Worm (Caenorhabditis elegans) whole organism, L4 larva: Measurements from ENCODE around the gene F42G10.1.

ENCODE experiments used
- F37D6.2 ChIP-seq: sonication (generic microtip); optimal IDR thresholded peaks from 2 replicates; lab custom pipeline; 2016; ENCODE audit warnings: mild to moderate bottlenecking, missing genetic modification characterization, missing compliant biosample characterization
- F44E2.7 ChIP-seq: fragments of 200-800 bp; sonication (Bioruptor generic); IDR thresholded peaks from 2 replicates; pipeline ENCODE4 v2.1.2; 2022; ENCODE audit warnings: missing genetic modification characterization, missing compliant biosample characterization
- R02D3.7 ChIP-seq: fragments of 150-350 bp; sonication (generic microtip); optimal IDR thresholded peaks from 3 replicates; lab custom pipeline; 2014; ENCODE audit warnings: missing biosample characterization, missing genetic modification characterization
- T20F7.1 ChIP-seq: fragments of 200-800 bp; sonication (Bioruptor generic); optimal IDR thresholded peaks from 2 replicates; lab custom pipeline; 2018; ENCODE audit warnings: mild to moderate bottlenecking, missing genetic modification characterization, missing compliant biosample characterization
- T26A8.4 ChIP-seq: fragments of 200-800 bp; sonication (Bioruptor generic); IDR thresholded peaks from 2 replicates; pipeline ENCODE4 v1.3.6; 2022; ENCODE audit warnings: missing genetic modification characterization, missing compliant biosample characterization
- Y105C5A.15 ChIP-seq: fragments of 200-800 bp; sonication (Bioruptor generic); IDR thresholded peaks from 2 replicates; pipeline ENCODE4 v1.3.6; 2022; ENCODE audit warnings: missing genetic modification characterization, missing compliant biosample characterization
- ZK337.2 ChIP-seq: fragments of 200-800 bp; sonication (Bioruptor generic); IDR thresholded peaks from 2 replicates; pipeline ENCODE4 v1.3.6; 2022; ENCODE audit warnings: missing genetic modification reagents, missing genetic modification characterization, missing compliant biosample characterization
- aha-1 ChIP-seq: fragments of 150-350 bp; peaks from one replicate; lab custom pipeline; 2014; ENCODE audit warnings: missing biosample characterization, missing genetic modification characterization
- arid-1 ChIP-seq: fragments of 200-800 bp; sonication (Bioruptor generic); conservative IDR thresholded peaks from 2 replicates; pipeline ENCODE4 v1.3.6; 2022; ENCODE audit warnings: missing genetic modification reagents, missing genetic modification characterization, missing compliant biosample characterization
- ceh-28 ChIP-seq: fragments of 150-350 bp; optimal IDR thresholded peaks from 2 replicates; lab custom pipeline; 2014; ENCODE audit warnings: missing biosample characterization, missing genetic modification reagents, missing genetic modification characterization
- ceh-32 ChIP-seq: sonication (generic microtip); optimal IDR thresholded peaks from 2 replicates; lab custom pipeline; 2016; ENCODE audit warnings: mild to moderate bottlenecking, missing genetic modification characterization, missing compliant biosample characterization; ENCODE audit not compliant: poor library complexity
- ctbp-1 ChIP-seq: fragments of 200-800 bp; sonication (Bioruptor generic); IDR thresholded peaks from 2 replicates; pipeline ENCODE4 v1.3.6; 2022; ENCODE audit warnings: missing genetic modification reagents, missing genetic modification characterization, missing compliant biosample characterization
- daf-16 ChIP-seq, 3 experiments: sonication (generic microtip); optimal IDR thresholded peaks; 2 replicates each; lab custom pipeline; 2016 to 2017; ENCODE audit warnings: missing genetic modification characterization in 3 of 3, missing genetic modification reagents in 3 of 3, mild to moderate bottlenecking in 2 of 3, missing compliant biosample characterization in 2 of 3, missing biosample characterization in 1 of 3, moderate library complexity in 1 of 3
- daf-19 ChIP-seq: fragments of 200-800 bp; sonication (Bioruptor generic); conservative IDR thresholded peaks from 2 replicates; pipeline ENCODE4 v1.3.6; 2022; ENCODE audit warnings: missing genetic modification characterization, missing compliant biosample characterization
- dmd-6 ChIP-seq: fragments of 200-800 bp; sonication (Bioruptor generic); IDR thresholded peaks from 2 replicates; pipeline ENCODE4 v1.3.6; 2022; ENCODE audit warnings: missing genetic modification reagents, missing genetic modification characterization, missing compliant biosample characterization
- dmd-8 ChIP-seq: fragments of 200-800 bp; sonication (Bioruptor generic); IDR thresholded peaks from 2 replicates; pipeline ENCODE4 v1.3.6; 2022; ENCODE audit warnings: missing genetic modification characterization, missing compliant biosample characterization
- dmd-9 ChIP-seq: fragments of 200-800 bp; sonication (Bioruptor generic); IDR thresholded peaks from 2 replicates; pipeline ENCODE4 v1.3.6; 2022; ENCODE audit warnings: missing genetic modification reagents, missing genetic modification characterization, missing compliant biosample characterization
- dpl-1 ChIP-seq: fragments of 150-350 bp; optimal IDR thresholded peaks from 2 replicates; lab custom pipeline; 2014; ENCODE audit warnings: missing biosample characterization, missing genetic modification reagents, missing genetic modification characterization
- dve-1 ChIP-seq: sonication (generic microtip); optimal IDR thresholded peaks from 2 replicates; lab custom pipeline; 2017; ENCODE audit warnings: antibody characterized with exemption, mild to moderate bottlenecking, missing genetic modification characterization, missing compliant biosample characterization; ENCODE audit not compliant: insufficient read depth
- egl-27 ChIP-seq: sonication (generic microtip); optimal IDR thresholded peaks from 3 replicates; lab custom pipeline; 2017; ENCODE audit warnings: missing biosample characterization, missing genetic modification reagents, missing genetic modification characterization
- hif-1 ChIP-seq, 2 experiments: sonication (generic microtip); optimal IDR thresholded peaks; 2 replicates each; lab custom pipeline; 2016 to 2017; ENCODE audit warnings: missing compliant biosample characterization in 2 of 2, missing genetic modification characterization in 2 of 2, missing genetic modification reagents in 2 of 2, missing genotype in 2 of 2, mild to moderate bottlenecking in 1 of 2
- hlh-11 ChIP-seq: fragments of 200-800 bp; sonication (Bioruptor generic); optimal IDR thresholded peaks from 2 replicates; lab custom pipeline; 2018; ENCODE audit warnings: mild to moderate bottlenecking, missing genetic modification characterization, missing compliant biosample characterization
- hlh-30 ChIP-seq: sonication (generic microtip); optimal IDR thresholded peaks from 2 replicates; lab custom pipeline; 2017; ENCODE audit warnings: antibody characterized with exemption, mild to moderate bottlenecking, missing genetic modification characterization, missing compliant biosample characterization; ENCODE audit not compliant: insufficient read depth
- hmg-1.1 ChIP-seq: fragments of 200-800 bp; sonication (Bioruptor generic); IDR thresholded peaks from 2 replicates; pipeline ENCODE4 v1.3.6; 2022; ENCODE audit warnings: missing genetic modification reagents, missing genetic modification characterization, missing compliant biosample characterization
- lin-1 ChIP-seq: fragments of 200-800 bp; sonication (Bioruptor generic); IDR thresholded peaks from 2 replicates; pipeline ENCODE4 v1.3.6; 2022; ENCODE audit warnings: missing genetic modification reagents, missing genetic modification characterization, missing compliant biosample characterization
- lin-13 ChIP-seq: fragments of 150-350 bp; optimal IDR thresholded peaks from 2 replicates; lab custom pipeline; 2014; ENCODE audit warnings: missing biosample characterization, missing genetic modification reagents, missing genetic modification characterization
- lin-29 ChIP-seq: fragments of 200-800 bp; sonication (Bioruptor generic); IDR thresholded peaks from 2 replicates; pipeline ENCODE4 v1.3.6; 2022; ENCODE audit warnings: missing genetic modification reagents, missing genetic modification characterization, missing compliant biosample characterization
- lin-39 ChIP-seq: fragments of 150-350 bp; optimal IDR thresholded peaks from 2 replicates; lab custom pipeline; 2014; ENCODE audit warnings: missing biosample characterization, missing genetic modification reagents, missing genetic modification characterization
- lsy-2 ChIP-seq, 2 experiments: fragments of 150-350 bp in 1 of 2; sonication (generic microtip) in 1 of 2; optimal IDR thresholded peaks; 2 replicates each; lab custom pipeline; 2014 to 2017; ENCODE audit warnings: missing biosample characterization in 2 of 2, missing genetic modification characterization in 2 of 2
- madf-9 ChIP-seq: fragments of 200-800 bp; sonication (Bioruptor generic); conservative IDR thresholded peaks from 2 replicates; pipeline ENCODE4 v1.3.6; 2022; ENCODE audit warnings: missing genetic modification reagents, missing genetic modification characterization, missing compliant biosample characterization
- mdl-1 ChIP-seq, 2 experiments: fragments of 150-350 bp in 1 of 2; sonication (generic microtip) in 1 of 2; optimal IDR thresholded peaks; 2 replicates each; lab custom pipeline; 2014 to 2017; ENCODE audit warnings: missing biosample characterization in 2 of 2, missing genetic modification characterization in 2 of 2
- mdt-29 ChIP-seq: fragments of 200-800 bp; sonication (Bioruptor generic); IDR thresholded peaks from 2 replicates; pipeline ENCODE4 v1.3.6; 2022; ENCODE audit warnings: missing genetic modification reagents, missing genetic modification characterization, missing compliant biosample characterization
- mes-2 ChIP-seq: sonication (generic microtip); optimal IDR thresholded peaks from 2 replicates; lab custom pipeline; 2016; ENCODE audit warnings: missing genotype, mild to moderate bottlenecking, missing genetic modification characterization, missing compliant biosample characterization; ENCODE audit not compliant: poor library complexity, severe bottlenecking
- mxl-3 ChIP-seq: fragments of 200-800 bp; sonication (Bioruptor generic); optimal IDR thresholded peaks from 2 replicates; lab custom pipeline; 2018; ENCODE audit warnings: mild to moderate bottlenecking, missing genetic modification characterization, missing compliant biosample characterization
- nhr-102 ChIP-seq: sonication (generic microtip); optimal IDR thresholded peaks from 2 replicates; lab custom pipeline; 2016; ENCODE audit warnings: mild to moderate bottlenecking, missing genetic modification characterization, moderate library complexity, missing compliant biosample characterization
- nhr-237 ChIP-seq: sonication (generic microtip); optimal IDR thresholded peaks from 2 replicates; lab custom pipeline; 2017; ENCODE audit warnings: missing biosample characterization, missing genetic modification characterization
- nhr-25 ChIP-seq: sonication (generic microtip); optimal IDR thresholded peaks from 2 replicates; lab custom pipeline; 2017; ENCODE audit warnings: missing genetic modification characterization, mild to moderate bottlenecking, missing compliant biosample characterization, antibody characterized with exemption, moderate library complexity, borderline replicate concordance; ENCODE audit not compliant: insufficient read depth
- nhr-76 ChIP-seq: fragments of 150-350 bp; optimal IDR thresholded peaks from 2 replicates; lab custom pipeline; 2014; ENCODE audit warnings: missing biosample characterization, missing genetic modification characterization
- nhr-77 ChIP-seq: fragments of 150-350 bp; optimal IDR thresholded peaks from 2 replicates; lab custom pipeline; 2014; ENCODE audit warnings: missing biosample characterization, missing genetic modification characterization
- pha-4 ChIP-seq, 2 experiments: fragments of 150-350 bp in 1 of 2; fragments of 200-800 bp in 1 of 2; sonication (Bioruptor generic) in 1 of 2; IDR thresholded peaks in 1 of 2; optimal IDR thresholded peaks in 1 of 2; 2 replicates each; pipeline versions ENCODE4 v1.3.6 to Lab custom; 2014 to 2022; ENCODE audit warnings: missing genetic modification characterization in 2 of 2, missing genetic modification reagents in 2 of 2, missing biosample characterization in 1 of 2, missing compliant biosample characterization in 1 of 2
- rbr-2 ChIP-seq: sonication (generic microtip); optimal IDR thresholded peaks from 2 replicates; lab custom pipeline; 2016; ENCODE audit warnings: missing genotype, missing genetic modification characterization, missing compliant biosample characterization
- set-16 ChIP-seq: fragments of 200-800 bp; sonication (Bioruptor generic); IDR thresholded peaks from 2 replicates; pipeline ENCODE4 v1.3.6; 2022; ENCODE audit warnings: missing genetic modification reagents, missing genetic modification characterization, missing compliant biosample characterization
- snpc-1.2 ChIP-seq: fragments of 200-800 bp; sonication (Bioruptor generic); IDR thresholded peaks from 2 replicates; pipeline ENCODE4 v1.3.6; 2022; ENCODE audit warnings: missing genetic modification reagents, missing genetic modification characterization, missing compliant biosample characterization
- tra-1 ChIP-seq: fragments of 200-800 bp; sonication (Bioruptor generic); IDR thresholded peaks from 2 replicates; pipeline ENCODE4 v1.3.6; 2022; ENCODE audit warnings: missing genetic modification reagents, missing genetic modification characterization, missing compliant biosample characterization
- unc-39 ChIP-seq: sonication (generic microtip); optimal IDR thresholded peaks from 2 replicates; lab custom pipeline; 2017; ENCODE audit warnings: missing biosample characterization, missing genetic modification characterization
- vab-7 ChIP-seq: fragments of 200-800 bp; sonication (Bioruptor generic); IDR thresholded peaks from 2 replicates; pipeline ENCODE4 v1.3.6; 2022; ENCODE audit warnings: missing genetic modification reagents, missing genetic modification characterization, missing compliant biosample characterization
- zag-1 ChIP-seq: fragments of 150-350 bp; optimal IDR thresholded peaks from 2 replicates; lab custom pipeline; 2014; ENCODE audit warnings: missing biosample characterization, missing genetic modification characterization
- zip-2 ChIP-seq: fragments of 150-350 bp; optimal IDR thresholded peaks from 2 replicates; lab custom pipeline; 2014; ENCODE audit warnings: missing biosample characterization, missing genetic modification characterization

Gene F42G10.1

ce11 chrX:9999599-10000201 lies 22.3 kb downstream of the F42G10.1 start (continued):
- no peak for TF ChIP-seq snpc-1.2
- TF ChIP-seq T20F7.1 (GFP tag; lab: Kevin White, UChicago): peak; percentile 57
- TF ChIP-seq ctbp-1 (GFP tag; lab: Robert Waterston, UW): peak; percentile 88
- TF ChIP-seq dve-1 (tag; lab: Kevin White, UChicago): peak; percentile 80
- peak in 1 of 2 experiments; percentile 75 for TF ChIP-seq hif-1 (tag; optimal IDR thresholded peaks at IDR 0.05; lab: Kevin White, UChicago)
- no peak for TF ChIP-seq daf-16 (GFP tag; optimal IDR thresholded peaks at IDR 0.05; lab: Kevin White, UChicago)
- peak; percentile 44 for TF ChIP-seq daf-16 (tag; optimal IDR thresholded peaks at IDR 0.05; lab: Kevin White, UChicago)
- TF ChIP-seq madf-9 (GFP tag; lab: Robert Waterston, UW): 0 out of 2 replicates have a peak, but pooled peaks have one; percentile 7
- TF ChIP-seq daf-19: no peak
- TF ChIP-seq Y105C5A.15: no peak
- no peak for TF ChIP-seq unc-39
- TF ChIP-seq hlh-30 (tag; lab: Kevin White, UChicago): peak; percentile 77
- TF ChIP-seq lin-13: no peak
- TF ChIP-seq T26A8.4 (GFP tag; lab: Robert Waterston, UW): peak; percentile 54; the same call in 1 of the 2 replicates
- no peak for TF ChIP-seq nhr-237 (tag; lab: Kevin White, UChicago)
- TF ChIP-seq aha-1: peak; percentile 87
- TF ChIP-seq hmg-1.1 (GFP tag; lab: Robert Waterston, UW): peak; percentile 87
- no peak for TF ChIP-seq mdt-29 (GFP tag; lab: Robert Waterston, UW)
- no peak for TF ChIP-seq dmd-8 (GFP tag; lab: Robert Waterston, UW)
- TF ChIP-seq F37D6.2 (tag; lab: Kevin White, UChicago): peak; percentile 63
- peak; percentile 50 for TF ChIP-seq nhr-77 (tag; lab: Kevin White, UChicago)
- no peak for TF ChIP-seq F44E2.7 (GFP tag; lab: Robert Waterston, UW)
- peak; percentile 57 for TF ChIP-seq arid-1 (GFP tag; lab: Robert Waterston, UW)
- peak; percentile 48; the same call in 1 of the 2 replicates for TF ChIP-seq lin-29 (GFP tag; lab: Robert Waterston, UW)
- no peak for TF ChIP-seq nhr-76 (tag; lab: Kevin White, UChicago)
- no peak for TF ChIP-seq nhr-102 (tag; lab: Kevin White, UChicago)
- 0 out of 2 replicates have a peak, but pooled peaks have one; percentile 10 for TF ChIP-seq ZK337.2
- TF ChIP-seq hlh-11 (tag; lab: Kevin White, UChicago): peak; percentile 96
- peak; percentile 72; the same call in 1 of the 2 replicates for TF ChIP-seq pha-4 (GFP tag; IDR thresholded peaks at IDR 0.05; lab: Robert Waterston, UW)
- TF ChIP-seq pha-4 (tag; optimal IDR thresholded peaks at IDR 0.05; lab: Kevin White, UChicago): no peak
- no peak for TF ChIP-seq vab-7 (GFP tag; lab: Robert Waterston, UW)
- TF ChIP-seq zip-2 (tag; lab: Kevin White, UChicago): no peak
- no peak for TF ChIP-seq lin-39 (tag; lab: Kevin White, UChicago)
- TF ChIP-seq mes-2: peak; percentile 71
- peak; percentile 63 for TF ChIP-seq rbr-2 (tag; lab: Kevin White, UChicago)
- peak; percentile 96 for TF ChIP-seq mxl-3 (GFP tag; lab: Kevin White, UChicago)
- TF ChIP-seq set-16 (GFP tag; lab: Robert Waterston, UW): peak; percentile 100
- peak; percentile 45 to 85 for TF ChIP-seq mdl-1 (tag; optimal IDR thresholded peaks at IDR 0.05; lab: Kevin White, UChicago)
- peak; percentile 35; the same call in 1 of the 2 replicates for TF ChIP-seq dmd-9 (GFP tag; lab: Robert Waterston, UW)
- TF ChIP-seq lsy-2 (tag; optimal IDR thresholded peaks at IDR 0.05; lab: Kevin White, UChicago): peak in 1 of 2 experiments; percentile 63
- peak; percentile 84; the same call in 1 of the 2 replicates for TF ChIP-seq lin-1
- TF ChIP-seq tra-1 (GFP tag; lab: Robert Waterston, UW): peak; percentile 69
- no peak for TF ChIP-seq nhr-25 (tag; lab: Kevin White, UChicago)
- TF ChIP-seq R02D3.7: no peak
- peak; percentile 70 for TF ChIP-seq dmd-6 (GFP tag; lab: Robert Waterston, UW)
- TF ChIP-seq ceh-28 (tag; lab: Kevin White, UChicago): peak; percentile 68
- no peak for TF ChIP-seq egl-27 (tag; lab: Kevin White, UChicago)
- no peak for TF ChIP-seq ceh-32 (tag; lab: Kevin White, UChicago)
- peak; percentile 32 for TF ChIP-seq dpl-1 (GFP tag; lab: Kevin White, UChicago)
- TF ChIP-seq zag-1 (tag; lab: Kevin White, UChicago): no peak
